Worm (Caenorhabditis elegans) whole organism, L4 larva: ENCODE data around the gene T16G1.2.

ENCODE experiments used
- T20F7.1 ChIP-seq: fragments of 200-800 bp; sonication (Bioruptor generic); optimal IDR thresholded peaks from 2 replicates; lab custom pipeline; 2018; ENCODE audit warnings: mild to moderate bottlenecking, missing genetic modification characterization, missing compliant biosample characterization
- Y5F2A.4 ChIP-seq: fragments of 200-800 bp; sonication (Bioruptor generic); optimal IDR thresholded peaks from 2 replicates; lab custom pipeline; 2018; ENCODE audit warnings: mild to moderate bottlenecking, missing genetic modification characterization, missing compliant biosample characterization
- ZK546.5 ChIP-seq, 2 experiments: sonication (generic microtip); optimal IDR thresholded peaks; 2 replicates each; lab custom pipeline; 2017; ENCODE audit warnings: missing biosample characterization in 2 of 2, missing genetic modification characterization in 2 of 2
- aly-2 ChIP-seq: sonication (generic microtip); optimal IDR thresholded peaks from 2 replicates; lab custom pipeline; 2018; ENCODE audit warnings: missing biosample characterization, missing genetic modification characterization
- arid-1 ChIP-seq: fragments of 200-800 bp; sonication (Bioruptor generic); conservative IDR thresholded peaks from 2 replicates; pipeline ENCODE4 v1.3.6; 2022; ENCODE audit warnings: missing genetic modification reagents, missing genetic modification characterization, missing compliant biosample characterization
- ceh-32 ChIP-seq: sonication (generic microtip); optimal IDR thresholded peaks from 2 replicates; lab custom pipeline; 2016; ENCODE audit warnings: mild to moderate bottlenecking, missing genetic modification characterization, missing compliant biosample characterization; ENCODE audit not compliant: poor library complexity
- ceh-82 ChIP-seq: sonication (generic microtip); optimal IDR thresholded peaks from 2 replicates; lab custom pipeline; 2017; ENCODE audit warnings: missing biosample characterization, missing genetic modification characterization
- ces-1 ChIP-seq: fragments of 150-350 bp; sonication (generic microtip); optimal IDR thresholded peaks from 4 replicates; lab custom pipeline; 2014; ENCODE audit warnings: missing biosample characterization, missing genetic modification reagents, missing genetic modification characterization
- ctbp-1 ChIP-seq: fragments of 200-800 bp; sonication (Bioruptor generic); IDR thresholded peaks from 2 replicates; pipeline ENCODE4 v1.3.6; 2022; ENCODE audit warnings: missing genetic modification reagents, missing genetic modification characterization, missing compliant biosample characterization
- daf-16 ChIP-seq, 3 experiments: sonication (generic microtip); optimal IDR thresholded peaks; 2 replicates each; lab custom pipeline; 2016 to 2017; ENCODE audit warnings: missing genetic modification characterization in 3 of 3, missing genetic modification reagents in 3 of 3, mild to moderate bottlenecking in 2 of 3, missing compliant biosample characterization in 2 of 3, missing biosample characterization in 1 of 3, moderate library complexity in 1 of 3
- dmd-8 ChIP-seq: fragments of 200-800 bp; sonication (Bioruptor generic); IDR thresholded peaks from 2 replicates; pipeline ENCODE4 v1.3.6; 2022; ENCODE audit warnings: missing genetic modification characterization, missing compliant biosample characterization
- dve-1 ChIP-seq: sonication (generic microtip); optimal IDR thresholded peaks from 2 replicates; lab custom pipeline; 2017; ENCODE audit warnings: antibody characterized with exemption, mild to moderate bottlenecking, missing genetic modification characterization, missing compliant biosample characterization; ENCODE audit not compliant: insufficient read depth
- hif-1 ChIP-seq, 2 experiments: sonication (generic microtip); optimal IDR thresholded peaks; 2 replicates each; lab custom pipeline; 2016 to 2017; ENCODE audit warnings: missing compliant biosample characterization in 2 of 2, missing genetic modification characterization in 2 of 2, missing genetic modification reagents in 2 of 2, missing genotype in 2 of 2, mild to moderate bottlenecking in 1 of 2
- hlh-11 ChIP-seq: fragments of 200-800 bp; sonication (Bioruptor generic); optimal IDR thresholded peaks from 2 replicates; lab custom pipeline; 2018; ENCODE audit warnings: mild to moderate bottlenecking, missing genetic modification characterization, missing compliant biosample characterization
- hlh-30 ChIP-seq: sonication (generic microtip); optimal IDR thresholded peaks from 2 replicates; lab custom pipeline; 2017; ENCODE audit warnings: antibody characterized with exemption, mild to moderate bottlenecking, missing genetic modification characterization, missing compliant biosample characterization; ENCODE audit not compliant: insufficient read depth
- hmg-1.1 ChIP-seq: fragments of 200-800 bp; sonication (Bioruptor generic); IDR thresholded peaks from 2 replicates; pipeline ENCODE4 v1.3.6; 2022; ENCODE audit warnings: missing genetic modification reagents, missing genetic modification characterization, missing compliant biosample characterization
- lin-29 ChIP-seq: fragments of 200-800 bp; sonication (Bioruptor generic); IDR thresholded peaks from 2 replicates; pipeline ENCODE4 v1.3.6; 2022; ENCODE audit warnings: missing genetic modification reagents, missing genetic modification characterization, missing compliant biosample characterization
- lin-38 ChIP-seq: fragments of 200-800 bp; sonication (Bioruptor generic); IDR thresholded peaks from 2 replicates; pipeline ENCODE4 v1.3.6; 2022; ENCODE audit warnings: missing genetic modification reagents, missing genetic modification characterization, missing compliant biosample characterization
- lsy-2 ChIP-seq, 2 experiments: fragments of 150-350 bp in 1 of 2; sonication (generic microtip) in 1 of 2; optimal IDR thresholded peaks; 2 replicates each; lab custom pipeline; 2014 to 2017; ENCODE audit warnings: missing biosample characterization in 2 of 2, missing genetic modification characterization in 2 of 2
- mes-2 ChIP-seq: sonication (generic microtip); optimal IDR thresholded peaks from 2 replicates; lab custom pipeline; 2016; ENCODE audit warnings: missing genotype, mild to moderate bottlenecking, missing genetic modification characterization, missing compliant biosample characterization; ENCODE audit not compliant: poor library complexity, severe bottlenecking
- mxl-2 ChIP-seq: fragments of 200-800 bp; sonication (Bioruptor generic); conservative IDR thresholded peaks from 2 replicates; pipeline ENCODE4 v1.3.6; 2022; ENCODE audit warnings: missing genetic modification reagents, missing genetic modification characterization, missing compliant biosample characterization
- nhr-111 ChIP-seq: fragments of 200-800 bp; sonication (Bioruptor generic); optimal IDR thresholded peaks from 2 replicates; lab custom pipeline; 2018; ENCODE audit warnings: mild to moderate bottlenecking, missing genetic modification characterization, missing compliant biosample characterization
- nhr-28 ChIP-seq: fragments of 150-350 bp; optimal IDR thresholded peaks from 2 replicates; lab custom pipeline; 2014; ENCODE audit warnings: missing biosample characterization, missing genetic modification characterization
- nhr-41 ChIP-seq: fragments of 200-800 bp; sonication (Bioruptor generic); IDR thresholded peaks from 2 replicates; pipeline ENCODE4 v1.3.6; 2022; ENCODE audit warnings: missing genetic modification reagents, missing genetic modification characterization, missing compliant biosample characterization
- nhr-42 ChIP-seq: fragments of 200-800 bp; sonication (Bioruptor generic); IDR thresholded peaks from 2 replicates; pipeline ENCODE4 v1.3.6; 2022; ENCODE audit warnings: missing genetic modification characterization, missing compliant biosample characterization
- pha-4 ChIP-seq, 2 experiments: fragments of 150-350 bp in 1 of 2; fragments of 200-800 bp in 1 of 2; sonication (Bioruptor generic) in 1 of 2; IDR thresholded peaks in 1 of 2; optimal IDR thresholded peaks in 1 of 2; 2 replicates each; pipeline versions ENCODE4 v1.3.6 to Lab custom; 2014 to 2022; ENCODE audit warnings: missing genetic modification characterization in 2 of 2, missing genetic modification reagents in 2 of 2, missing biosample characterization in 1 of 2, missing compliant biosample characterization in 1 of 2
- rbr-2 ChIP-seq: sonication (generic microtip); optimal IDR thresholded peaks from 2 replicates; lab custom pipeline; 2016; ENCODE audit warnings: missing genotype, missing genetic modification characterization, missing compliant biosample characterization
- saeg-2 ChIP-seq: fragments of 200-800 bp; sonication (Bioruptor generic); IDR thresholded peaks from 2 replicates; pipeline ENCODE4 v1.3.6; 2022; ENCODE audit warnings: missing genetic modification reagents, missing genetic modification characterization, missing compliant biosample characterization
- sdz-12 ChIP-seq: fragments of 200-800 bp; sonication (Bioruptor generic); optimal IDR thresholded peaks from 2 replicates; lab custom pipeline; 2018; ENCODE audit warnings: mild to moderate bottlenecking, missing genetic modification characterization, missing compliant biosample characterization
- snpc-4 ChIP-seq: fragments of 150-350 bp; optimal IDR thresholded peaks from 2 replicates; lab custom pipeline; 2014; ENCODE audit warnings: missing biosample characterization, missing genetic modification characterization
- unc-130 ChIP-seq: sonication (generic microtip); optimal IDR thresholded peaks from 2 replicates; lab custom pipeline; 2016; ENCODE audit warnings: missing genetic modification reagents, missing genetic modification characterization, missing compliant biosample characterization
- unc-39 ChIP-seq: sonication (generic microtip); optimal IDR thresholded peaks from 2 replicates; lab custom pipeline; 2017; ENCODE audit warnings: missing biosample characterization, missing genetic modification characterization
- unc-62 ChIP-seq, 3 experiments: fragments of 150-350 bp in 1 of 3; sonication (generic microtip); optimal IDR thresholded peaks in 2 of 3; peaks in 1 of 3; 1 replicate in 1 of 3; 2 replicates in 2 of 3; lab custom pipeline; 2014 to 2017; ENCODE audit warnings: missing biosample characterization in 3 of 3, missing genetic modification characterization in 3 of 3, missing genetic modification reagents in 3 of 3, missing genotype in 1 of 3
- vab-7 ChIP-seq: fragments of 200-800 bp; sonication (Bioruptor generic); IDR thresholded peaks from 2 replicates; pipeline ENCODE4 v1.3.6; 2022; ENCODE audit warnings: missing genetic modification reagents, missing genetic modification characterization, missing compliant biosample characterization
- zag-1 ChIP-seq: fragments of 150-350 bp; optimal IDR thresholded peaks from 2 replicates; lab custom pipeline; 2014; ENCODE audit warnings: missing biosample characterization, missing genetic modification characterization
- zip-11 ChIP-seq: fragments of 200-800 bp; sonication (Bioruptor generic); IDR thresholded peaks from 2 replicates; pipeline ENCODE4 v1.3.6; 2022; ENCODE audit warnings: missing genetic modification characterization, missing compliant biosample characterization
- ztf-7 ChIP-seq: fragments of 150-350 bp; optimal IDR thresholded peaks from 2 replicates; lab custom pipeline; 2014; ENCODE audit warnings: missing biosample characterization, missing genetic modification characterization

T16G1.2 gene

ce11 chrV:12961085-12961560, 31.8 kb downstream of the T16G1.2 start, which contains the start of gene mpst-7:
mpst-7 (minus strand) TSS chrV:12961135.
- no peak for TF ChIP-seq unc-39
- TF ChIP-seq unc-62 (GFP tag; optimal IDR thresholded peaks at IDR 0.05 in 1 of 2; lab: Kevin White, UChicago): peak in 1 of 2 experiments; percentile 25
- no peak for TF ChIP-seq unc-62 (tag; optimal IDR thresholded peaks at IDR 0.05; lab: Kevin White, UChicago)
- TF ChIP-seq ZK546.5 (tag; optimal IDR thresholded peaks at IDR 0.05; lab: Kevin White, UChicago): no peak
- TF ChIP-seq nhr-28: peak; percentile 12

ce11 chrV:12963192-12963591, 33.9 kb downstream of the T16G1.2 start, which contains the start of gene hrg-9:
hrg-9 (minus strand) TSS chrV:12963343.
- TF ChIP-seq unc-130 (GFP tag; lab: Kevin White, UChicago): no peak
- TF ChIP-seq ceh-32: no peak
- no peak for TF ChIP-seq hlh-11 (tag; lab: Kevin White, UChicago)
- TF ChIP-seq nhr-41: no peak
- no peak for TF ChIP-seq ctbp-1
- TF ChIP-seq lin-38 (GFP tag; lab: Robert Waterston, UW): no peak
- TF ChIP-seq mxl-2 (GFP tag; lab: Robert Waterston, UW): no peak
- TF ChIP-seq nhr-42 (GFP tag; lab: Robert Waterston, UW): no peak
- peak; percentile 37 for TF ChIP-seq nhr-28
- TF ChIP-seq nhr-111 (GFP tag; lab: Kevin White, UChicago): no peak
- peak; percentile 52 for TF ChIP-seq dve-1 (tag; lab: Kevin White, UChicago)
- TF ChIP-seq lsy-2 (tag; optimal IDR thresholded peaks at IDR 0.05; lab: Kevin White, UChicago): peak in 1 of 2 experiments; percentile 28
- TF ChIP-seq arid-1 (GFP tag; lab: Robert Waterston, UW): no peak
- TF ChIP-seq hlh-30 (tag; lab: Kevin White, UChicago): peak; percentile 38
- no peak for TF ChIP-seq pha-4 (GFP tag; IDR thresholded peaks at IDR 0.05; lab: Robert Waterston, UW)
- no peak for TF ChIP-seq pha-4 (tag; optimal IDR thresholded peaks at IDR 0.05; lab: Kevin White, UChicago)
- TF ChIP-seq ceh-82 (tag; lab: Kevin White, UChicago): no peak
- no peak for TF ChIP-seq Y5F2A.4
- no peak for TF ChIP-seq saeg-2 (GFP tag; lab: Robert Waterston, UW)
- peak; percentile 95 for TF ChIP-seq ztf-7 (tag; lab: Kevin White, UChicago)
- TF ChIP-seq zag-1 (tag; lab: Kevin White, UChicago): no peak
- TF ChIP-seq mes-2 (tag; lab: Kevin White, UChicago): no peak
- TF ChIP-seq T20F7.1: no peak
- TF ChIP-seq daf-16 (GFP tag; optimal IDR thresholded peaks at IDR 0.05; lab: Kevin White, UChicago): peak in 1 of 2 experiments; percentile 47
- TF ChIP-seq daf-16 (tag; optimal IDR thresholded peaks at IDR 0.05; lab: Kevin White, UChicago): peak; percentile 23
- TF ChIP-seq hmg-1.1: no peak

- TF ChIP-seq vab-7 (no peak), nhr-42 (GFP tag; lab: Robert Waterston, UW) (no peak), lin-29 (GFP tag; lab: Robert Waterston, UW) (no peak), unc-130 (GFP tag; lab: Kevin White, UChicago) (no peak), aly-2 (no peak), snpc-4 (tag; lab: Kevin White, UChicago) (no peak), mxl-2 (GFP tag; lab: Robert Waterston, UW) (no peak), nhr-28 (no peak), ces-1 (GFP tag; lab: Kevin White, UChicago) (no peak), hif-1 (tag; optimal IDR thresholded peaks at IDR 0.05; lab: Kevin White, UChicago) (no peak), rbr-2 (tag; lab: Kevin White, UChicago) (no peak), ztf-7 (tag; lab: Kevin White, UChicago) (no peak), zip-11 (no peak), dmd-8 (GFP tag; lab: Robert Waterston, UW) (no peak), sdz-12 (no peak)
Observed at ce11 chrV:12964076-12964475, 34.8 kb downstream of the T16G1.2 start, which contains the start of gene srd-35. srd-35 (plus strand) TSS chrV:12964376.
